Worm (Caenorhabditis elegans) whole organism, L2 larva: ENCODE measurements around the gene srw-117.

ENCODE experiments used
- F13H6.1 ChIP-seq: sonication (generic microtip); optimal IDR thresholded peaks from 2 replicates; lab custom pipeline; 2016; ENCODE audit warnings: missing genetic modification characterization, missing compliant biosample characterization
- ZK546.5 ChIP-seq: sonication (generic microtip); optimal IDR thresholded peaks from 2 replicates; lab custom pipeline; 2017; ENCODE audit warnings: missing biosample characterization, missing genetic modification characterization
- alr-1 ChIP-seq: fragments of 150-350 bp; optimal IDR thresholded peaks from 2 replicates; lab custom pipeline; 2014; ENCODE audit warnings: missing biosample characterization, missing genetic modification characterization
- blmp-1 ChIP-seq: sonication (generic microtip); optimal IDR thresholded peaks from 2 replicates; lab custom pipeline; 2017; ENCODE audit warnings: missing genetic modification characterization, mild to moderate bottlenecking, missing compliant biosample characterization, antibody characterized with exemption, moderate library complexity; ENCODE audit not compliant: insufficient read depth
- ceh-16 ChIP-seq: fragments of 150-350 bp; optimal IDR thresholded peaks from 2 replicates; lab custom pipeline; 2014; ENCODE audit warnings: missing biosample characterization, missing genetic modification characterization
- dmd-4 ChIP-seq: sonication (generic microtip); optimal IDR thresholded peaks from 2 replicates; lab custom pipeline; 2017; ENCODE audit warnings: missing biosample characterization, missing genetic modification characterization
- elt-1 ChIP-seq: fragments of 150-350 bp; optimal IDR thresholded peaks from 2 replicates; lab custom pipeline; 2014; ENCODE audit warnings: missing biosample characterization, missing genetic modification characterization
- elt-3 ChIP-seq: sonication (generic microtip); optimal IDR thresholded peaks from 2 replicates; lab custom pipeline; 2017; ENCODE audit warnings: missing biosample characterization, missing genetic modification characterization
- fos-1 ChIP-seq: fragments of 150-350 bp; optimal IDR thresholded peaks from 2 replicates; lab custom pipeline; 2014; ENCODE audit warnings: missing biosample characterization, missing genetic modification characterization
- lin-39 ChIP-seq: fragments of 150-350 bp; optimal IDR thresholded peaks from 2 replicates; lab custom pipeline; 2014; ENCODE audit warnings: missing biosample characterization, missing genetic modification reagents, missing genetic modification characterization
- mab-5 ChIP-seq: fragments of 150-350 bp; optimal IDR thresholded peaks from 2 replicates; lab custom pipeline; 2014; ENCODE audit warnings: missing biosample characterization, missing genetic modification characterization
- mbf-1 ChIP-seq: sonication (generic microtip); optimal IDR thresholded peaks from 2 replicates; lab custom pipeline; 2017; ENCODE audit warnings: missing biosample characterization, missing genetic modification characterization
- mdl-1 ChIP-seq, 2 experiments: fragments of 150-350 bp in 1 of 2; sonication (generic microtip) in 1 of 2; optimal IDR thresholded peaks; 2 replicates each; lab custom pipeline; 2017; ENCODE audit warnings: missing biosample characterization in 2 of 2, missing genetic modification characterization in 2 of 2
- nhr-10 ChIP-seq: sonication (generic microtip); optimal IDR thresholded peaks from 2 replicates; lab custom pipeline; 2017; ENCODE audit warnings: missing biosample characterization, missing genetic modification characterization
- nhr-12 ChIP-seq: fragments of 150-350 bp; optimal IDR thresholded peaks from 2 replicates; lab custom pipeline; 2014; ENCODE audit warnings: missing biosample characterization, missing genetic modification characterization
- nhr-129 ChIP-seq: fragments of 150-350 bp; optimal IDR thresholded peaks from 2 replicates; lab custom pipeline; 2014; ENCODE audit warnings: missing biosample characterization, missing genetic modification characterization
- nhr-23 ChIP-seq: fragments of 150-350 bp; optimal IDR thresholded peaks from 2 replicates; lab custom pipeline; 2014; ENCODE audit warnings: missing biosample characterization, missing genetic modification reagents, missing genetic modification characterization
- nhr-25 ChIP-seq: fragments of 150-350 bp; sonication (generic microtip); optimal IDR thresholded peaks from 3 replicates; lab custom pipeline; 2014; ENCODE audit warnings: missing biosample characterization, missing genetic modification characterization
- nhr-6 ChIP-seq: fragments of 150-350 bp; optimal IDR thresholded peaks from 2 replicates; lab custom pipeline; 2014; ENCODE audit warnings: missing biosample characterization, missing genetic modification characterization
- nhr-77 ChIP-seq: fragments of 150-350 bp; optimal IDR thresholded peaks from 2 replicates; lab custom pipeline; 2014; ENCODE audit warnings: missing biosample characterization, missing genetic modification characterization
- peb-1 ChIP-seq: fragments of 150-350 bp; optimal IDR thresholded peaks from 2 replicates; lab custom pipeline; 2014; ENCODE audit warnings: missing biosample characterization, missing genetic modification characterization
- skn-1 ChIP-seq: sonication (generic microtip); optimal IDR thresholded peaks from 2 replicates; lab custom pipeline; 2017; ENCODE audit warnings: missing biosample characterization, missing genetic modification characterization
- sma-9 ChIP-seq, 2 experiments: fragments of 150-350 bp in 1 of 2; sonication (generic microtip) in 1 of 2; optimal IDR thresholded peaks; 2 replicates each; lab custom pipeline; 2014 to 2016; ENCODE audit warnings: missing genetic modification characterization in 2 of 2, mild to moderate bottlenecking in 1 of 2, missing biosample characterization in 1 of 2, missing compliant biosample characterization in 1 of 2, missing genetic modification reagents in 1 of 2, moderate library complexity in 1 of 2
- unc-39 ChIP-seq: fragments of 150-350 bp; optimal IDR thresholded peaks from 2 replicates; lab custom pipeline; 2014; ENCODE audit warnings: missing biosample characterization, missing genetic modification characterization
- ztf-1 ChIP-seq: fragments of 200-800 bp; sonication (Bioruptor generic); conservative IDR thresholded peaks from 2 replicates; pipeline ENCODE4 v1.3.6; 2022; ENCODE audit warnings: missing genetic modification characterization, missing compliant biosample characterization
- ztf-11 ChIP-seq: sonication (generic microtip); optimal IDR thresholded peaks from 2 replicates; lab custom pipeline; 2017; ENCODE audit warnings: missing biosample characterization, missing genetic modification characterization
- ztf-4 ChIP-seq: fragments of 150-350 bp; optimal IDR thresholded peaks from 2 replicates; lab custom pipeline; 2014; ENCODE audit warnings: missing biosample characterization, missing genetic modification characterization

Gene srw-117

ce11 chrV:2983351-2983750, at the start of gene srw-117:
Gene srw-117 (minus strand): TSS chrV:2983451.
- no peak for TF ChIP-seq alr-1 (tag; lab: Kevin White, UChicago)
- no peak for TF ChIP-seq blmp-1 (tag; lab: Kevin White, UChicago)
- TF ChIP-seq mbf-1 (tag; lab: Kevin White, UChicago), result no peak
- TF ChIP-seq F13H6.1 (tag; lab: Kevin White, UChicago), result no peak
- no peak for TF ChIP-seq mab-5 (tag; lab: Kevin White, UChicago)
- no peak for TF ChIP-seq unc-39

DNA sequence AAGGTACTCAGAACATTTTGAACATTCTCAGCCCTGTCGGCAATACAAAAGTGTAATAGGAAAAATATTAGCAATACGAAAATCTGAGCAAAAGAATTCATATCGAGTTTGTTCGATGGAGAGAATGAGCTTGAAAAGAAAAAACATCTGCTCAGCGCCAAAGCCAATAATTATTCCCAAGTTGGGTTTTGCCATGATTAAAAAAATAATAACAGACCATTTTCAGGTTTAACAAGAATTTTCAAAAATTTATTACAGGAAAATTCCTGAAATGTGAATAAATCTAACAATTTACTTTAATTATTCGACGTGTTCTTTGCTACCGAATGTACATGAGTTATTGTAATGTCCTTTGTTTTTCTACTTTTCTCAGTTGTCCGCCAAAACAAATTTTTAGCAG, 49.1 kb upstream of the srw-117 start, which contains the start of gene irld-38:
TSS of gene irld-38 (minus strand) at position 101 of the 400 bp plus-strand sequence.
- no peak for TF ChIP-seq fos-1 (tag; lab: Kevin White, UChicago)
- TF ChIP-seq nhr-77 (tag; lab: Kevin White, UChicago), result no peak
- TF ChIP-seq alr-1 (tag; lab: Kevin White, UChicago), result no peak
- TF ChIP-seq dmd-4, result no peak
- TF ChIP-seq ceh-16 (tag; lab: Kevin White, UChicago), result no peak
- no peak for TF ChIP-seq nhr-12 (tag; lab: Kevin White, UChicago)
- TF ChIP-seq F13H6.1 (tag; lab: Kevin White, UChicago), result no peak
- TF ChIP-seq ZK546.5 (tag; lab: Kevin White, UChicago), result no peak
- no peak for TF ChIP-seq skn-1 (tag; lab: Kevin White, UChicago)
- TF ChIP-seq nhr-10, result no peak
- no peak for TF ChIP-seq peb-1 (tag; lab: Kevin White, UChicago)
- TF ChIP-seq ztf-11 (tag; lab: Kevin White, UChicago), result no peak

- TF ChIP-seq nhr-129 (tag; lab: Kevin White, UChicago), result no peak
- TF ChIP-seq mdl-1 (tag; optimal IDR thresholded peaks at IDR 0.05; lab: Kevin White, UChicago), result no peak
- no peak for TF ChIP-seq elt-1 (tag; lab: Kevin White, UChicago)
- no peak for TF ChIP-seq lin-39 (tag; lab: Kevin White, UChicago)
- TF ChIP-seq ceh-16 (tag; lab: Kevin White, UChicago), result no peak
- TF ChIP-seq nhr-25 (tag; lab: Kevin White, UChicago), result no peak
- no peak for TF ChIP-seq nhr-12 (tag; lab: Kevin White, UChicago)
- no peak for TF ChIP-seq mbf-1 (tag; lab: Kevin White, UChicago)
- no peak for TF ChIP-seq nhr-6 (tag; lab: Kevin White, UChicago)
- TF ChIP-seq ztf-1, result no peak
- no peak for TF ChIP-seq F13H6.1 (tag; lab: Kevin White, UChicago)
These were observed 45.0 kb upstream of the srw-117 start, which contains the start of gene asp-7 for ce11 chrV:3028205-3028604. Gene asp-7 (plus strand): TSS chrV:3028285.

DNA sequence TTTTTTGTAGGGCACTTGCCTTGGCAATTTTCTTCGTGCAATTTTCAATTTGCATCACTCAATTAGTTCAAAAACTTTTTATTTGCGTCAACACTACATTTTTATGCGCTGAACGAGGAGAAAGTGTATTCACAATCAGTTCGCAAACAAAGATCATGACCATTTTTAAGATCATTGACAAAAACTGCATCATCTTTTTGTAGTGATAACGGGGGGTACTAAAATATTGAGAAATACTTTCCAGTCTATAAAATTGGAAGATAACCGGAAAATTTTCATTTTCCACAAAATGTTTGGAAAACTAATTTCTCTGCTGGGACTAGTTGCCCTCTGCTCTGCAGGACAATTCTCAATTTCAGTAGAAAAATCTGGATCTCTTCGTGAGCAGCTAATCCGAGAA, 41.0 kb upstream of the srw-117 start, which contains the start of gene asp-8:
TSS of gene asp-8 (plus strand) at position 276 of the 400 bp plus-strand sequence.
- TF ChIP-seq nhr-23 (tag; lab: Kevin White, UChicago) (no peak), fos-1 (tag; lab: Kevin White, UChicago) (peak; percentile 28), elt-1 (tag; lab: Kevin White, UChicago) (no peak), elt-3 (tag; lab: Kevin White, UChicago) (no peak), sma-9 (GFP tag; optimal IDR thresholded peaks at IDR 0.05; lab: Kevin White, UChicago) (peak; percentile 45), sma-9 (tag; optimal IDR thresholded peaks at IDR 0.05; lab: Kevin White, UChicago) (no peak)
- TF ChIP-seq, all 48 proteins: peak for 2

DNA sequence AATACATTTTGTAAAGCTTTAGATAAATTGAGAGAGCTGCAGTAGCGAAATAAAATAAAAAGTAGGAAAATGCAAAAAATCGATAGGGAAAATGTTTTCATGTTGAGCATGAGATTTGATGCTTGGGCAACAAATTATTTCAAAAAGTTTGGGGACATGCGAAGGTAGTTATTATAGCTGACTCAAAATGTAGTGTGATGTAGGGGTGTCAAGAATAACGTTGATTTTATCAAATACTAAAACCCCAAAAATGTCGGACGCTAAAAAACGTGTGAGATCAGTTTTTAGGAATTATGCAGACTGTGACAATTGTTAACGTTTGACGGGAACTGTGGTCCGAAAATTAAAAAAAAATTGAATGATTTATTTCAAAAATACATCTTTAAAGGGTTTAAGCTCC, 38.1 kb upstream of the srw-117 start, which contains the start of gene irld-12:
TSS of gene irld-12 (minus strand) at position 101 of the 400 bp plus-strand sequence.
- TF ChIP-seq mab-5 (tag; lab: Kevin White, UChicago), result no peak

DNA sequence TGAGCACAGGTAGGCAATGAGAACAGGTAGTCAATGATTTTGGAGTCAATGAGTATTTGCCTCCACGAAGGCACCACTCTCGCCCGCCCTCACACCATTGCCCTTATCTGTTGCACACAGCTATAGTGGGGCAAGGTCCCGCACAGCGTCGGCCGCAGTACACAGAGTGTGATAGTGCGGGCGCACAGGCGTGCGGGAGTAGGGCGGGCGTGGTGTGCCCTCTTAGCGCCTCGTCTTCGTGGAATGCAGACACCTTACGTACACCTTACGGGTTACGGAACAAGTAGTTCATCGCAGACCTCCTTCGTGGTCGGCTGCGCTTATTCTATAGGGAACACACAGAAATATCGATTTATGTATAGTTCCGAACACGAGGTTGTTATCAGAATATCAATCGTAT, 34.7 kb upstream of the srw-117 start:
- TF ChIP-seq skn-1 (tag; lab: Kevin White, UChicago), result no peak
- TF ChIP-seq ztf-4 (tag; lab: Kevin White, UChicago), result no peak
- TF ChIP-seq ztf-1, result no peak
- no peak for TF ChIP-seq ceh-16 (tag; lab: Kevin White, UChicago)

- TF ChIP-seq ztf-11 (tag; lab: Kevin White, UChicago) (no peak), nhr-129 (tag; lab: Kevin White, UChicago) (no peak), F13H6.1 (tag; lab: Kevin White, UChicago) (no peak)
These were observed 30.9 kb upstream of the srw-117 start, which contains the start of gene K12D9.1 for ce11 chrV:3014185-3014584. Gene K12D9.1 (plus strand): TSS chrV:3014485.
